Worm (Caenorhabditis elegans) whole organism, midembryonic: Measurements from ENCODE around the gene scl-3.

ENCODE experiments used
- T22C8.4 ChIP-seq: fragments of 200-800 bp; sonication (Bioruptor generic); IDR thresholded peaks from 2 replicates; pipeline ENCODE4 v1.3.6; 2022; ENCODE audit warnings: missing genetic modification characterization, missing compliant biosample characterization
- flt-1 ChIP-seq: fragments of 200-800 bp; sonication (Bioruptor generic); IDR thresholded peaks from 2 replicates; pipeline ENCODE4 v1.3.6; 2022; ENCODE audit warnings: missing genetic modification characterization, missing compliant biosample characterization
- med-1 ChIP-seq: sonication (generic microtip); optimal IDR thresholded peaks from 2 replicates; lab custom pipeline; 2017; ENCODE audit warnings: missing genetic modification characterization, mild to moderate bottlenecking, missing compliant biosample characterization, antibody characterized with exemption, missing genetic modification reagents; ENCODE audit not compliant: insufficient read depth
- ref-1 ChIP-seq: fragments of 200-800 bp; sonication (Bioruptor generic); conservative IDR thresholded peaks from 2 replicates; pipeline ENCODE4 v1.3.6; 2022; ENCODE audit warnings: missing genetic modification reagents, missing genetic modification characterization, missing compliant biosample characterization
- ztf-23 ChIP-seq: fragments of 200-800 bp; sonication (Bioruptor generic); IDR thresholded peaks from 2 replicates; pipeline ENCODE4 v1.3.6; 2022; ENCODE audit warnings: missing genetic modification reagents, missing genetic modification characterization, missing compliant biosample characterization
- ztf-29 ChIP-seq: fragments of 200-800 bp; sonication (Bioruptor generic); IDR thresholded peaks from 2 replicates; pipeline ENCODE4 v1.3.6; 2022; ENCODE audit warnings: missing genetic modification reagents, missing genetic modification characterization, missing compliant biosample characterization

- TF ChIP-seq med-1 (GFP tag; lab: Kevin White, UChicago) (no peak), ztf-23 (no peak), T22C8.4 (GFP tag; lab: Robert Waterston, UW) (no peak), flt-1 (GFP tag; lab: Robert Waterston, UW) (no peak), ztf-29 (GFP tag; lab: Robert Waterston, UW) (no peak), ref-1 (GFP tag; lab: Robert Waterston, UW) (no peak)
Observed at ce11 chrIV:13044980-13045379, 14.4 kb upstream of the scl-3 start.
